Worm (Caenorhabditis elegans) whole organism, young adult: ENCODE results near the gene bath-1.

Experiments
- F37B4.10 ChIP-seq: fragments of 200-800 bp; sonication (Bioruptor generic); IDR thresholded peaks from 2 replicates; pipeline ENCODE4 v1.3.6; 2022; ENCODE audit warnings: missing genetic modification characterization, missing compliant biosample characterization
- athp-1 ChIP-seq: sonication (generic microtip); optimal IDR thresholded peaks from 2 replicates; lab custom pipeline; 2017; ENCODE audit warnings: mild to moderate bottlenecking, missing genetic modification characterization, missing compliant biosample characterization
- attf-3 ChIP-seq: fragments of 200-800 bp; sonication (Bioruptor generic); conservative IDR thresholded peaks from 2 replicates; pipeline ENCODE4 v1.3.6; 2022; ENCODE audit warnings: missing genetic modification reagents, missing genetic modification characterization, missing compliant biosample characterization
- ceh-91 ChIP-seq: fragments of 200-800 bp; sonication (Bioruptor generic); IDR thresholded peaks from 2 replicates; pipeline ENCODE4 v1.3.6; 2022; ENCODE audit warnings: missing genetic modification reagents, missing genetic modification characterization, missing compliant biosample characterization
- dpl-1 ChIP-seq: fragments of 150-350 bp; optimal IDR thresholded peaks from 2 replicates; lab custom pipeline; 2014; ENCODE audit warnings: missing biosample characterization, missing genetic modification reagents, missing genetic modification characterization
- lsl-1 ChIP-seq: fragments of 200-800 bp; sonication (Bioruptor generic); optimal IDR thresholded peaks from 2 replicates; lab custom pipeline; 2018; ENCODE audit warnings: mild to moderate bottlenecking, missing genetic modification characterization, moderate library complexity, missing compliant biosample characterization
- mxl-1 ChIP-seq: sonication (generic microtip); optimal IDR thresholded peaks from 2 replicates; lab custom pipeline; 2016; ENCODE audit warnings: missing genetic modification characterization, missing compliant biosample characterization
- snpc-4 ChIP-seq, 5 experiments: fragments of 150-350 bp in 1 of 5; sonication (generic microtip) in 4 of 5; optimal IDR thresholded peaks; 2 replicates each; lab custom pipeline; 2014 to 2018; ENCODE audit warnings: missing genetic modification characterization in 5 of 5, missing biosample characterization in 3 of 5, antibody characterized with exemption in 2 of 5, mild to moderate bottlenecking in 2 of 5, missing compliant biosample characterization in 2 of 5, missing genotype in 2 of 5, moderate library complexity in 2 of 5, missing genetic modification reagents in 1 of 5

ce11 chrII:2076467-2076866, 47.9 kb upstream of the bath-1 start:
- TF ChIP-seq lsl-1 = no peak
- no peak for TF ChIP-seq F37B4.10 (GFP tag; lab: Robert Waterston, UW)
- TF ChIP-seq mxl-1 = no peak
- TF ChIP-seq snpc-4 (GFP tag; optimal IDR thresholded peaks at IDR 0.05; lab: Kevin White, UChicago) = no peak
- no peak for TF ChIP-seq snpc-4 (tag; optimal IDR thresholded peaks at IDR 0.05; lab: Kevin White, UChicago)
- no peak for TF ChIP-seq dpl-1 (GFP tag; lab: Kevin White, UChicago)
- TF ChIP-seq attf-3 (GFP tag; lab: Robert Waterston, UW) = no peak
- no peak for TF ChIP-seq athp-1
- no peak for TF ChIP-seq ceh-91 (GFP tag; lab: Robert Waterston, UW)
